Worm (Caenorhabditis elegans): Measurements from ENCODE around the gene col-183.
"Not testable (repeated sequence)": the region's sequence is repeated elsewhere in the genome, so short reads cannot be mapped to it uniquely, and the experiment has no call there.

Gene col-183

ce11 chrX:13435790-13436472 is 31.6 kb downstream of the col-183 start, which contains the start of gene jmjd-3.3:
Gene jmjd-3.3 (plus strand): TSS chrX:13436422.
- TF ChIP-seq ham-2 (GFP tag; optimal IDR thresholded peaks at IDR 0.05) (no peak), nhr-2 (tag; optimal IDR thresholded peaks at IDR 0.05) (no peak), cnd-1 (tag; optimal IDR thresholded peaks at IDR 0.05) (no peak), drap-1 (GFP tag; optimal IDR thresholded peaks at IDR 0.05) (no peak), zip-8 (tag; optimal IDR thresholded peaks at IDR 0.05) (no peak), elt-3 (tag; optimal IDR thresholded peaks at IDR 0.05) (no peak), snpc-4 (tag; optimal IDR thresholded peaks at IDR 0.05) (no peak), nhr-237 (tag; optimal IDR thresholded peaks at IDR 0.05) (no peak), lin-32 (GFP tag; optimal IDR thresholded peaks at IDR 0.05) (no peak), ces-1 (GFP tag; optimal IDR thresholded peaks at IDR 0.05) (no peak), ztf-11 (tag; optimal IDR thresholded peaks at IDR 0.05) (no peak), flh-1 (GFP tag; optimal IDR thresholded peaks at IDR 0.05) (no peak), ceh-39 (tag; optimal IDR thresholded peaks at IDR 0.05) (no peak), pha-4 (tag; optimal IDR thresholded peaks at IDR 0.05) (no peak), mls-2 (tag; optimal IDR thresholded peaks at IDR 0.05) (no peak), unc-39 (tag; optimal IDR thresholded peaks at IDR 0.05) (no peak), bed-3 (GFP tag; optimal IDR thresholded peaks at IDR 0.05) (no peak), sptf-1 (tag; optimal IDR thresholded peaks at IDR 0.05) (no peak), lsy-2 (tag; optimal IDR thresholded peaks at IDR 0.05) (no peak)

- TF ChIP-seq sem-2 (GFP tag; optimal IDR thresholded peaks at IDR 0.05) (no peak), ceh-83 (GFP tag; optimal IDR thresholded peaks at IDR 0.05) (no peak), nhr-2 (tag; optimal IDR thresholded peaks at IDR 0.05) (no peak), ham-2 (GFP tag; optimal IDR thresholded peaks at IDR 0.05) (no peak), tbx-8 (GFP tag; optimal IDR thresholded peaks at IDR 0.05) (no peak), nhr-12 (tag; optimal IDR thresholded peaks at IDR 0.05) (no peak), sptf-1 (tag; optimal IDR thresholded peaks at IDR 0.05) (no peak), bed-3 (GFP tag; optimal IDR thresholded peaks at IDR 0.05) (no peak), lin-32 (GFP tag; optimal IDR thresholded peaks at IDR 0.05) (no peak), M03D4.4 (tag; optimal IDR thresholded peaks at IDR 0.05) (no peak), unc-62 (GFP tag; optimal IDR thresholded peaks at IDR 0.05) (no peak), cnd-1 (tag; optimal IDR thresholded peaks at IDR 0.05) (no peak)
These were observed 32.4 kb downstream of the col-183 start for ce11 chrX:13435116-13435515.

ce11 chrX:13431388-13431787 is 36.2 kb downstream of the col-183 start, which contains the start of gene C29F7.10:
Gene C29F7.10 (minus strand): TSS chrX:13431488.
- TF ChIP-seq zip-8 (tag; optimal IDR thresholded peaks at IDR 0.05); sem-2 (GFP tag; optimal IDR thresholded peaks at IDR 0.05); hlh-1 (tag; optimal IDR thresholded peaks at IDR 0.05): not testable (repeated sequence)

ce11 chrX:13428755-13429154 is 38.8 kb downstream of the col-183 start, which contains the start of gene fkh-4:
Gene fkh-4 (minus strand): TSS chrX:13428855.
- TF ChIP-seq hlh-1 (tag; optimal IDR thresholded peaks at IDR 0.05); ham-2 (GFP tag; optimal IDR thresholded peaks at IDR 0.05); zip-8 (tag; optimal IDR thresholded peaks at IDR 0.05): not testable (repeated sequence)

- TF ChIP-seq zip-8 (tag; optimal IDR thresholded peaks at IDR 0.05) (no peak), sem-2 (GFP tag; optimal IDR thresholded peaks at IDR 0.05) (no peak), lin-13 (tag; optimal IDR thresholded peaks at IDR 0.05) (no peak), ham-2 (GFP tag; optimal IDR thresholded peaks at IDR 0.05) (no peak), elt-3 (tag; optimal IDR thresholded peaks at IDR 0.05) (no peak), mls-2 (tag; optimal IDR thresholded peaks at IDR 0.05) (no peak)
These were observed 44.2 kb downstream of the col-183 start, which contains the start of gene fkh-3 for ce11 chrX:13423340-13423739. Gene fkh-3 (minus strand): TSS chrX:13423440.

ce11 chrX:13421068-13421467 is 46.5 kb downstream of the col-183 start:
- TF ChIP-seq drap-1 (GFP tag; optimal IDR thresholded peaks at IDR 0.05) (no peak), ceh-43 (GFP tag; optimal IDR thresholded peaks at IDR 0.05) (no peak)
